Fruit fly (Drosophila melanogaster) whole organism, embryonic: ENCODE results near the gene SPoCk.

Source experiments
- ATbp ChIP-seq: fragments of 200-800 bp; sonication (Bioruptor generic); optimal IDR thresholded peaks from 2 replicates; lab custom pipeline; 2017; ENCODE audit warnings: missing biosample characterization, mild to moderate bottlenecking, missing genetic modification characterization, missing genetic modification reagents
- Antp ChIP-seq: fragments of 200-800 bp; sonication (Bioruptor generic); optimal IDR thresholded peaks from 3 replicates; lab custom pipeline; 2016; ENCODE audit warnings: missing biosample characterization, missing genetic modification characterization
- Asciz ChIP-seq: fragments of 200-800 bp; sonication (Bioruptor generic); optimal IDR thresholded peaks from 2 replicates; lab custom pipeline; 2017; ENCODE audit warnings: missing biosample characterization, mild to moderate bottlenecking, missing genetic modification characterization, missing genetic modification reagents
- Bteb2 ChIP-seq: fragments of 200-800 bp; sonication (Bioruptor generic); optimal IDR thresholded peaks from 2 replicates; lab custom pipeline; 2016; ENCODE audit warnings: missing biosample characterization, missing genetic modification characterization
- C15 ChIP-seq: fragments of 200-800 bp; sonication (Bioruptor generic); IDR thresholded peaks from 3 replicates; pipeline ENCODE4 v1.3.6; 2022; ENCODE audit warnings: missing biosample characterization, missing genetic modification characterization
- CG10209 ChIP-seq: fragments of 200-800 bp; sonication (Bioruptor generic); optimal IDR thresholded peaks from 3 replicates; lab custom pipeline; 2017; ENCODE audit warnings: missing biosample characterization, mild to moderate bottlenecking, missing genetic modification characterization, missing genetic modification reagents
- CG11247 ChIP-seq: fragments of 200-800 bp; sonication (Bioruptor generic); IDR thresholded peaks from 2 replicates; pipeline ENCODE4 v1.3.6; 2022; ENCODE audit warnings: missing biosample characterization, missing genetic modification characterization
- CG11723 ChIP-seq: fragments of 200-800 bp; sonication (Bioruptor generic); optimal IDR thresholded peaks from 2 replicates; lab custom pipeline; 2017; ENCODE audit warnings: missing biosample characterization, mild to moderate bottlenecking, missing genetic modification characterization
- CG13123 ChIP-seq: fragments of 200-800 bp; sonication (Bioruptor generic); optimal IDR thresholded peaks from 2 replicates; lab custom pipeline; 2016; ENCODE audit warnings: missing biosample characterization, missing genetic modification characterization
- CG15011 ChIP-seq: fragments of 200-800 bp; sonication (Bioruptor generic); optimal IDR thresholded peaks from 3 replicates; lab custom pipeline; 2018; ENCODE audit warnings: missing biosample characterization, mild to moderate bottlenecking, missing genetic modification characterization
- CG15479 ChIP-seq: fragments of 200-800 bp; sonication (Bioruptor generic); optimal IDR thresholded peaks from 3 replicates; lab custom pipeline; 2019; ENCODE audit warnings: missing biosample characterization, mild to moderate bottlenecking, missing genetic modification characterization, moderate library complexity
- CG15514 ChIP-seq: fragments of 200-800 bp; sonication (Bioruptor generic); optimal IDR thresholded peaks from 3 replicates; lab custom pipeline; 2017; ENCODE audit warnings: missing biosample characterization, missing genetic modification characterization, mild to moderate bottlenecking, moderate library complexity, missing genetic modification reagents
- CG1647 ChIP-seq: fragments of 200-800 bp; sonication (Bioruptor generic); optimal IDR thresholded peaks from 3 replicates; lab custom pipeline; 2016; ENCODE audit warnings: missing biosample characterization, missing genetic modification characterization
- CG17359 ChIP-seq: fragments of 200-800 bp; sonication (Bioruptor generic); optimal IDR thresholded peaks from 3 replicates; lab custom pipeline; 2018; ENCODE audit warnings: missing biosample characterization, mild to moderate bottlenecking, missing genetic modification characterization, moderate library complexity
- CG2129 ChIP-seq: fragments of 200-800 bp; sonication (Bioruptor generic); IDR thresholded peaks from 2 replicates; pipeline ENCODE4 v1.3.6; 2022; ENCODE audit warnings: missing biosample characterization, missing genetic modification characterization; ENCODE audit not compliant: partially characterized antibody
- CG31388 ChIP-seq: fragments of 200-800 bp; sonication (Bioruptor generic); optimal IDR thresholded peaks from 2 replicates; lab custom pipeline; 2016; ENCODE audit warnings: missing biosample characterization, missing genetic modification characterization
- CG3407 ChIP-seq: fragments of 200-800 bp; sonication (Bioruptor generic); optimal IDR thresholded peaks from 2 replicates; lab custom pipeline; 2018; ENCODE audit warnings: missing biosample characterization, mild to moderate bottlenecking, missing genetic modification characterization
- CG3847 ChIP-seq: fragments of 200-800 bp; sonication (Bioruptor generic); IDR thresholded peaks from 2 replicates; pipeline ENCODE4 v1.3.6; 2022; ENCODE audit warnings: missing biosample characterization, missing genetic modification characterization
- CG4360 ChIP-seq: fragments of 200-800 bp; sonication (Bioruptor generic); IDR thresholded peaks from 2 replicates; pipeline ENCODE4 v1.3.6; 2022; ENCODE audit warnings: missing biosample characterization, missing genetic modification characterization
- CG4707 ChIP-seq: fragments of 200-800 bp; sonication (Bioruptor generic); optimal IDR thresholded peaks from 2 replicates; lab custom pipeline; 2018; ENCODE audit warnings: missing biosample characterization, mild to moderate bottlenecking, missing genetic modification characterization, moderate library complexity
- CG4820 ChIP-seq: fragments of 200-800 bp; sonication (Bioruptor generic); optimal IDR thresholded peaks from 3 replicates; lab custom pipeline; 2016; ENCODE audit warnings: missing biosample characterization, missing genetic modification characterization
- Fer2 ChIP-seq: fragments of 200-800 bp; sonication (Bioruptor generic); optimal IDR thresholded peaks from 2 replicates; lab custom pipeline; 2018; ENCODE audit warnings: missing biosample characterization, mild to moderate bottlenecking, missing genetic modification characterization, moderate library complexity
- MESR4 ChIP-seq: fragments of 200-800 bp; sonication (Bioruptor generic); optimal IDR thresholded peaks from 2 replicates; lab custom pipeline; 2018; ENCODE audit warnings: missing biosample characterization, mild to moderate bottlenecking, missing genetic modification characterization, moderate library complexity
- Neu2 ChIP-seq: fragments of 200-800 bp; sonication (Bioruptor generic); optimal IDR thresholded peaks from 3 replicates; lab custom pipeline; 2016; ENCODE audit warnings: missing biosample characterization, missing genetic modification characterization, borderline replicate concordance
- Opbp ChIP-seq: fragments of 200-800 bp; sonication (Bioruptor generic); IDR thresholded peaks from 3 replicates; pipeline ENCODE4 v1.3.6; 2022; ENCODE audit warnings: missing biosample characterization, missing genetic modification characterization; ENCODE audit not compliant: partially characterized antibody
- Taf1 ChIP-seq: fragments of 200-800 bp; sonication (Bioruptor generic); IDR thresholded peaks from 2 replicates; pipeline ENCODE4 v1.3.6; 2022; ENCODE audit warnings: missing biosample characterization, missing genetic modification characterization
- Tbp ChIP-seq: fragments of >200 bp; optimal IDR thresholded peaks from 2 replicates; lab custom pipeline; 2018; ENCODE audit warnings: missing biosample characterization, missing genetic modification characterization
- amos ChIP-seq: fragments of 200-800 bp; sonication (Bioruptor generic); IDR thresholded peaks from 2 replicates; pipeline ENCODE4 v1.3.6; 2022; ENCODE audit warnings: missing biosample characterization, missing genetic modification characterization; ENCODE audit not compliant: partially characterized antibody
- bbx ChIP-seq: fragments of 200-800 bp; sonication (Bioruptor generic); IDR thresholded peaks from 2 replicates; pipeline ENCODE4 v1.3.6; 2022; ENCODE audit warnings: missing biosample characterization, missing genetic modification characterization; ENCODE audit not compliant: partially characterized antibody
- cg ChIP-seq: fragments of 200-800 bp; sonication (Bioruptor generic); optimal IDR thresholded peaks from 3 replicates; lab custom pipeline; 2019; ENCODE audit warnings: missing biosample characterization, mild to moderate bottlenecking, missing genetic modification characterization, moderate library complexity
- dpn ChIP-seq, 2 experiments: fragments of 200-800 bp; sonication (Bioruptor generic); optimal IDR thresholded peaks; 3 replicates each; lab custom pipeline; 2016; ENCODE audit warnings: missing biosample characterization in 2 of 2, missing genetic modification characterization in 2 of 2
- hbn ChIP-seq: fragments of 200-800 bp; sonication (Bioruptor generic); IDR thresholded peaks from 2 replicates; pipeline ENCODE4 v1.3.6; 2022; ENCODE audit warnings: missing biosample characterization, missing genetic modification characterization; ENCODE audit not compliant: partially characterized antibody
- her ChIP-seq: fragments of 200-800 bp; sonication (Bioruptor generic); optimal IDR thresholded peaks from 2 replicates; lab custom pipeline; 2016; ENCODE audit warnings: missing biosample characterization, missing genetic modification characterization
- oc ChIP-seq: fragments of 200-800 bp; sonication (Bioruptor generic); optimal IDR thresholded peaks from 2 replicates; lab custom pipeline; 2018; ENCODE audit warnings: missing biosample characterization, mild to moderate bottlenecking, missing genetic modification characterization, moderate library complexity
- odd ChIP-seq: fragments of 200-800 bp; sonication (Bioruptor generic); optimal IDR thresholded peaks from 2 replicates; lab custom pipeline; 2017; ENCODE audit warnings: missing biosample characterization, mild to moderate bottlenecking, missing genetic modification characterization
- pan ChIP-seq, 4 experiments: fragments of >200 bp in 3 of 4; fragments of 200-800 bp in 1 of 4; sonication (Bioruptor generic) in 1 of 4; optimal IDR thresholded peaks in 3 of 4; IDR thresholded peaks in 1 of 4; 2 replicates each; pipeline versions ENCODE4 v1.3.6 to Lab custom; 2017 to 2022; ENCODE audit warnings: missing biosample characterization in 2 of 4, missing genetic modification characterization in 2 of 4, mixed read lengths in 1 of 4
- prd ChIP-seq, 3 experiments: fragments of >200 bp in 2 of 3; fragments of 200-800 bp in 1 of 3; sonication (Bioruptor generic) in 1 of 3; optimal IDR thresholded peaks in 2 of 3; IDR thresholded peaks in 1 of 3; 2 replicates in 2 of 3; 3 replicates in 1 of 3; pipeline versions ENCODE4 v1.3.6 to Lab custom; 2017 to 2022; ENCODE audit warnings: missing biosample characterization in 1 of 3, missing genetic modification characterization in 1 of 3
- ranshi ChIP-seq: fragments of 200-800 bp; sonication (Bioruptor generic); IDR thresholded peaks from 2 replicates; pipeline ENCODE4 v1.3.6; 2022; ENCODE audit warnings: missing biosample characterization, missing genetic modification characterization
- seq ChIP-seq: fragments of 200-800 bp; sonication (Bioruptor generic); IDR thresholded peaks from 2 replicates; pipeline ENCODE4 v1.3.6; 2022; ENCODE audit warnings: missing biosample characterization, missing genetic modification characterization
- sim ChIP-seq: fragments of 200-800 bp; sonication (Bioruptor generic); IDR thresholded peaks from 2 replicates; pipeline ENCODE4 v1.3.6; 2022; ENCODE audit warnings: missing biosample characterization, missing genetic modification characterization
- sob ChIP-seq: fragments of 200-800 bp; sonication (Bioruptor generic); IDR thresholded peaks from 2 replicates; pipeline ENCODE4 v1.3.6; 2022; ENCODE audit warnings: missing biosample characterization, missing genetic modification characterization
- sqz ChIP-seq: fragments of 200-800 bp; sonication (Bioruptor generic); optimal IDR thresholded peaks from 3 replicates; lab custom pipeline; 2018; ENCODE audit warnings: missing biosample characterization, mild to moderate bottlenecking, missing genetic modification characterization
- ssp ChIP-seq: fragments of 200-800 bp; sonication (Bioruptor generic); IDR thresholded peaks from 2 replicates; pipeline ENCODE4 v1.3.6; 2022; ENCODE audit warnings: missing biosample characterization, missing genetic modification characterization
- tup ChIP-seq: fragments of 200-800 bp; sonication (Bioruptor generic); optimal IDR thresholded peaks from 2 replicates; lab custom pipeline; 2016; ENCODE audit warnings: missing biosample characterization, mild to moderate bottlenecking, missing genetic modification characterization, moderate library complexity
- tx ChIP-seq: fragments of 200-800 bp; sonication (Bioruptor generic); optimal IDR thresholded peaks from 2 replicates; lab custom pipeline; 2016; ENCODE audit warnings: missing biosample characterization, missing genetic modification characterization
- z ChIP-seq: fragments of 200-800 bp; sonication (Bioruptor generic); IDR thresholded peaks from 3 replicates; pipeline ENCODE4 v1.3.6; 2022; ENCODE audit warnings: missing biosample characterization, missing genetic modification characterization
- zfh1 ChIP-seq: fragments of 200-800 bp; sonication (Bioruptor generic); IDR thresholded peaks from 3 replicates; pipeline ENCODE4 v1.3.6; 2022; ENCODE audit warnings: missing biosample characterization, missing genetic modification characterization

Gene SPoCk

dm6 chr3L:22717137-22717767, 32.0 kb upstream of the SPoCk start, which contains the start of the genes ArfGAP3 and CG32452 (continued):
- TF ChIP-seq cg (GFP tag; lab: Kevin White, UChicago): no peak
- peak; percentile 80 for TF ChIP-seq CG11247
- peak; percentile 45 for TF ChIP-seq CG3407 (GFP tag; lab: Kevin White, UChicago)
- peak; percentile 67 for TF ChIP-seq CG4820 (GFP tag; lab: Kevin White, UChicago)
- peak; percentile 53 for TF ChIP-seq CG13123 (GFP tag; lab: Kevin White, UChicago)
- peak; percentile 98 for TF ChIP-seq MESR4 (GFP tag; lab: Kevin White, UChicago)
- peak; percentile 53 for TF ChIP-seq tx (GFP tag; lab: Kevin White, UChicago)
- TF ChIP-seq Bteb2 (GFP tag; lab: Kevin White, UChicago): peak; percentile 52
- TF ChIP-seq her: peak; percentile 55
- TF ChIP-seq sqz (GFP tag; lab: Kevin White, UChicago): no peak
- TF ChIP-seq ranshi (GFP tag; lab: Robert Waterston, UW): peak; percentile 59; the same call in 1 of the 2 replicates
- TF ChIP-seq odd: no peak
- peak; percentile 80 for TF ChIP-seq CG3847 (GFP tag; lab: Robert Waterston, UW)
- peak; percentile 68 to 82 for TF ChIP-seq dpn (GFP tag; optimal IDR thresholded peaks at IDR 0.05; lab: Kevin White, UChicago)
- TF ChIP-seq CG11723 (GFP tag; lab: Kevin White, UChicago): peak; percentile 37
- TF ChIP-seq CG10209 (GFP tag; lab: Kevin White, UChicago): peak; percentile 70
- TF ChIP-seq Antp (GFP tag; lab: Kevin White, UChicago): peak; percentile 36
- TF ChIP-seq prd (optimal IDR thresholded peaks at IDR 0.05; lab: Kevin White, UChicago): no peak
- TF ChIP-seq prd (GFP tag; IDR thresholded peaks at IDR 0.05; lab: Robert Waterston, UW): peak; percentile 84
- peak; percentile 60 for TF ChIP-seq CG1647 (GFP tag; lab: Kevin White, UChicago)
- no peak for TF ChIP-seq sim
- TF ChIP-seq CG2129: peak; percentile 57; the same call in 1 of the 2 replicates
- peak; percentile 97 for TF ChIP-seq CG15514
- TF ChIP-seq bbx (GFP tag; lab: Robert Waterston, UW): peak; percentile 26; the same call in 1 of the 2 replicates
- TF ChIP-seq amos (GFP tag; lab: Robert Waterston, UW): peak; percentile 72
- peak; percentile 21 for TF ChIP-seq CG15011
- TF ChIP-seq Tbp (GFP tag; lab: Kevin White, UChicago): no peak
- 0 out of 3 replicates have a peak, but pooled peaks have one; percentile 8 for TF ChIP-seq C15 (GFP tag; lab: Robert Waterston, UW)
- TF ChIP-seq CG17359 (tag; lab: Kevin White, UChicago): peak; percentile 60
- TF ChIP-seq oc (tag; lab: Kevin White, UChicago): peak; percentile 33
- no peak for TF ChIP-seq z (GFP tag; lab: Robert Waterston, UW)
- peak; percentile 37 for TF ChIP-seq CG31388 (GFP tag; lab: Kevin White, UChicago)
- peak; percentile 47 for TF ChIP-seq Fer2
- TF ChIP-seq zfh1 (GFP tag; lab: Robert Waterston, UW): peak; percentile 77; the same call in 2 of the 3 replicates
- TF ChIP-seq ssp (GFP tag; lab: Robert Waterston, UW): peak; percentile 74
- TF ChIP-seq Asciz (GFP tag; lab: Kevin White, UChicago): peak; percentile 25
- peak; percentile 73 for TF ChIP-seq sob (GFP tag; lab: Robert Waterston, UW)
- peak; percentile 67; the same call in 2 of the 3 replicates for TF ChIP-seq Opbp (GFP tag; lab: Robert Waterston, UW)
- TF ChIP-seq Taf1 (GFP tag; lab: Robert Waterston, UW): no peak
- TF ChIP-seq tup (GFP tag; lab: Kevin White, UChicago): no peak
- TF ChIP-seq ATbp (GFP tag; lab: Kevin White, UChicago): peak; percentile 29
- peak; percentile 56; the same call in 1 of the 2 replicates for TF ChIP-seq seq (GFP tag; lab: Robert Waterston, UW)
- no peak for TF ChIP-seq CG15479
- no peak for TF ChIP-seq CG4360 (GFP tag; lab: Robert Waterston, UW)
- no peak for TF ChIP-seq Neu2 (GFP tag; lab: Kevin White, UChicago)
- no peak for TF ChIP-seq CG4707 (GFP tag; lab: Kevin White, UChicago)
- TF ChIP-seq pan (optimal IDR thresholded peaks at IDR 0.05; lab: Kevin White, UChicago): no peak
- TF ChIP-seq pan (GFP tag; optimal IDR thresholded peaks at IDR 0.05 in 1 of 2, IDR thresholded peaks at IDR 0.05 in 1 of 2): peak in 1 of 2 experiments; percentile 79
- peak; percentile 67 for TF ChIP-seq hbn (GFP tag; lab: Robert Waterston, UW)
